Worm (Caenorhabditis elegans): ENCODE data around the gene aagr-3.

DNA sequence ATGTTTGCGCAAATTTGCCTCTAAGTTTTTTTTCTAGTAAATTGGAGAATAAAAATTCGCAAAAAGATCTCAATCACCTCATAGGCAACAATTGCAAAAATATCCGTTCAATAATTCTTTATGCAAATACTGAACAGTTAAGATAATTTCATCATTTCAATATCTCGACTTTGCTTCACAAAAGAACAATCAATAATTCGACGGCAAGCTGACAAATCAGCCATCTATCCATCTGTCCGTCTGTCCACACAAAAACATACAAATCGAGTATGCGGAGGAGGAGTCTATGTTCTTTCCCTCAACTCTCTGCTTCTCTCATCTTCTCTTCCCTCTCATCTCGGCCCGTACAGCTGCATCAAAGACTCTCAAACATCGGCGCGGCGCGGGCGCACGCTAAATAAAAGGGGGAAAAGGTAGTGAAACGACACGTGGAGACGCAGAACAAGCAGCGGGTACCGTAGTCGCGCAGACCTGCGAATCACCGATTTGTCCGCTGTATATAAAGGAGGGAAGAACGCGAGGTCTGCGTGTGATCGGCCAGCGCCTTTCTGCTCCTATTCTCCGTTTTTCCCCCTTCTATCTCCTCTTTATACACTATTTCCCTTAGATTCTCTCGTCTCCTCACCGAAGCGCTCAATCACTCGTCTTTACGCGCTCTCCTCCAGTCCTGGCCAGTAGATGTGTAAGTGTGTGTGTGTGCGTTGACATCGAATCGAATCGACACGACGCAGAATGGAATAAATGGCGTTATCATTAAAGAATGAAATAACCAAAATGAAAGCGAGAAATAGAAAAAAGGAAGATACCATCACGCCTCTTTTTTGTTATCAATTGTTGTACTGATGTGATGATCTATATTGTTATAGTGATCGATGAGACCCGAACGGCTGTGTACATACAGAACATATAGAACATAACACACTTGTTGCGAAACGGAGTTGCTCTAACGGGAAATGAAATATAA lies 1.7 kb upstream of the aagr-3 start:
- peak; percentile 37 for TF ChIP-seq elt-1 (tag; optimal IDR thresholded peaks at IDR 0.05)
- TF ChIP-seq skn-1 (tag; optimal IDR thresholded peaks at IDR 0.05), result peak; percentile 80
- peak; percentile 93 for TF ChIP-seq unc-62 (GFP tag; optimal IDR thresholded peaks at IDR 0.05)
- TF ChIP-seq ceh-9 (tag; optimal IDR thresholded peaks at IDR 0.05), result no peak
- TF ChIP-seq nhr-76 (tag; optimal IDR thresholded peaks at IDR 0.05), result no peak
- TF ChIP-seq ama-1 (optimal IDR thresholded peaks at IDR 0.05), result peak; percentile 99
- peak; percentile 67 for TF ChIP-seq tbx-2 (tag; optimal IDR thresholded peaks at IDR 0.05)

Measured in whole organism, L3 larva.